Fruit fly (Drosophila melanogaster) whole organism, adult: Measurements from ENCODE around the gene CG7806.

Experiments used
- CG5204 ChIP-seq: fragments of 200-800 bp; sonication (Bioruptor generic); optimal IDR thresholded peaks from 2 replicates; lab custom pipeline; 2016; ENCODE audit warnings: missing biosample characterization, missing genetic modification characterization
- CG7101 ChIP-seq: fragments of 200-800 bp; sonication (Bioruptor generic); optimal IDR thresholded peaks from 2 replicates; lab custom pipeline; 2018; ENCODE audit warnings: missing biosample characterization, mild to moderate bottlenecking, missing genetic modification characterization, moderate library complexity

- TF ChIP-seq CG7101 (tag; lab: Kevin White, UChicago) = no peak
- TF ChIP-seq CG5204 = no peak
Measured at dm6 chr2L:8342395-8342794, 31.2 kb downstream of the CG7806 start, which contains the start of gene CG14273.
